Worm (Caenorhabditis elegans) whole organism, late embryonic: ENCODE results near the gene T16G12.12.

Experiments
- C08G9.2 ChIP-seq: sonication (generic microtip); optimal IDR thresholded peaks from 2 replicates; lab custom pipeline; 2016; ENCODE audit warnings: mild to moderate bottlenecking, missing genetic modification characterization, moderate library complexity, missing compliant biosample characterization
- C38D4.7 ChIP-seq: fragments of 200-800 bp; sonication (Bioruptor generic); optimal IDR thresholded peaks from 2 replicates; lab custom pipeline; 2018; ENCODE audit warnings: mild to moderate bottlenecking, missing genetic modification characterization, moderate library complexity, missing compliant biosample characterization
- F13H6.1 ChIP-seq: sonication (generic microtip); optimal IDR thresholded peaks from 2 replicates; lab custom pipeline; 2016; ENCODE audit warnings: missing genetic modification characterization, missing compliant biosample characterization
- K02D7.2 ChIP-seq: sonication (generic microtip); optimal IDR thresholded peaks from 2 replicates; lab custom pipeline; 2017; ENCODE audit warnings: mild to moderate bottlenecking, missing genetic modification characterization, missing compliant biosample characterization
- K09A11.1 ChIP-seq: sonication (generic microtip); optimal IDR thresholded peaks from 2 replicates; lab custom pipeline; 2017; ENCODE audit warnings: antibody characterized with exemption, mild to moderate bottlenecking, missing genetic modification characterization, missing compliant biosample characterization; ENCODE audit not compliant: insufficient read depth
- ama-1 ChIP-seq: fragments of 150-350 bp; optimal IDR thresholded peaks from 2 replicates; lab custom pipeline; 2014
- ceh-18 ChIP-seq: sonication (generic microtip); optimal IDR thresholded peaks from 2 replicates; lab custom pipeline; 2016; ENCODE audit warnings: missing genetic modification characterization, missing compliant biosample characterization
- ceh-24 ChIP-seq: sonication (generic microtip); optimal IDR thresholded peaks from 2 replicates; lab custom pipeline; 2016; ENCODE audit warnings: mild to moderate bottlenecking, missing genetic modification characterization, missing compliant biosample characterization
- ceh-30 ChIP-seq: fragments of 150-350 bp; optimal IDR thresholded peaks from 2 replicates; lab custom pipeline; 2014; ENCODE audit warnings: missing biosample characterization, missing genetic modification characterization
- ceh-31 ChIP-seq: sonication (generic microtip); optimal IDR thresholded peaks from 2 replicates; lab custom pipeline; 2016; ENCODE audit warnings: missing genetic modification characterization, missing compliant biosample characterization
- ceh-34 ChIP-seq: sonication (generic microtip); optimal IDR thresholded peaks from 2 replicates; lab custom pipeline; 2016; ENCODE audit warnings: mild to moderate bottlenecking, missing genetic modification characterization, missing compliant biosample characterization
- ceh-45 ChIP-seq: fragments of 200-800 bp; sonication (Bioruptor generic); IDR thresholded peaks from 2 replicates; pipeline ENCODE4 v1.3.6; 2022; ENCODE audit warnings: missing genetic modification reagents, missing genetic modification characterization, missing compliant biosample characterization
- ceh-9 ChIP-seq: sonication (generic microtip); optimal IDR thresholded peaks from 2 replicates; lab custom pipeline; 2016; ENCODE audit warnings: mild to moderate bottlenecking, missing genetic modification characterization, inconsistent platforms, missing compliant biosample characterization
- che-1 ChIP-seq: sonication (generic microtip); optimal IDR thresholded peaks from 2 replicates; lab custom pipeline; 2016; ENCODE audit warnings: mild to moderate bottlenecking, missing genetic modification characterization, missing compliant biosample characterization
- dmd-4 ChIP-seq: sonication (generic microtip); optimal IDR thresholded peaks from 2 replicates; lab custom pipeline; 2016; ENCODE audit warnings: borderline replicate concordance, missing genetic modification characterization, missing compliant biosample characterization
- dve-1 ChIP-seq: sonication (generic microtip); optimal IDR thresholded peaks from 2 replicates; lab custom pipeline; 2017; ENCODE audit warnings: antibody characterized with exemption, mild to moderate bottlenecking, missing genetic modification characterization, missing compliant biosample characterization
- elt-2 ChIP-seq: sonication (generic microtip); optimal IDR thresholded peaks from 2 replicates; lab custom pipeline; 2016; ENCODE audit warnings: missing genetic modification reagents, missing genetic modification characterization, missing compliant biosample characterization
- fkh-10 ChIP-seq: fragments of 150-350 bp; optimal IDR thresholded peaks from 2 replicates; lab custom pipeline; 2014; ENCODE audit warnings: missing biosample characterization, missing genetic modification reagents, missing genetic modification characterization
- fkh-6 ChIP-seq: sonication (generic microtip); optimal IDR thresholded peaks from 2 replicates; lab custom pipeline; 2016; ENCODE audit warnings: missing genetic modification characterization, missing compliant biosample characterization
- gmeb-2 ChIP-seq: sonication (generic microtip); optimal IDR thresholded peaks from 2 replicates; lab custom pipeline; 2016; ENCODE audit warnings: missing genetic modification characterization, inconsistent platforms, missing compliant biosample characterization
- hlh-30 ChIP-seq: sonication (generic microtip); optimal IDR thresholded peaks from 2 replicates; lab custom pipeline; 2017; ENCODE audit warnings: antibody characterized with exemption, missing genetic modification characterization, missing compliant biosample characterization; ENCODE audit not compliant: insufficient read depth
- lin-11 ChIP-seq: fragments of 200-800 bp; sonication (Bioruptor generic); optimal IDR thresholded peaks from 2 replicates; lab custom pipeline; 2018; ENCODE audit warnings: mild to moderate bottlenecking, missing genetic modification characterization, missing compliant biosample characterization
- nfya-1 ChIP-seq: sonication (generic microtip); optimal IDR thresholded peaks from 2 replicates; lab custom pipeline; 2017; ENCODE audit warnings: missing genetic modification characterization, mild to moderate bottlenecking, missing compliant biosample characterization, antibody characterized with exemption, moderate library complexity
- nhr-11 ChIP-seq: fragments of 150-350 bp; optimal IDR thresholded peaks from 2 replicates; lab custom pipeline; 2014; ENCODE audit warnings: missing biosample characterization, missing genetic modification characterization
- nhr-232 ChIP-seq: sonication (generic microtip); optimal IDR thresholded peaks from 2 replicates; lab custom pipeline; 2016; ENCODE audit warnings: missing genetic modification characterization, missing compliant biosample characterization
- npax-4 ChIP-seq: sonication (generic microtip); optimal IDR thresholded peaks from 2 replicates; lab custom pipeline; 2016; ENCODE audit warnings: missing genetic modification characterization, missing compliant biosample characterization
- pag-3 ChIP-seq: sonication (generic microtip); optimal IDR thresholded peaks from 2 replicates; lab custom pipeline; 2016; ENCODE audit warnings: missing compliant biosample characterization, missing genetic modification characterization, borderline replicate concordance
- pat-9 ChIP-seq: fragments of 200-800 bp; sonication (Bioruptor generic); optimal IDR thresholded peaks from 2 replicates; lab custom pipeline; 2018; ENCODE audit warnings: mild to moderate bottlenecking, missing genetic modification characterization, moderate library complexity, missing compliant biosample characterization
- pax-1 ChIP-seq: fragments of 150-350 bp; optimal IDR thresholded peaks from 2 replicates; lab custom pipeline; 2014; ENCODE audit warnings: missing biosample characterization, missing genetic modification characterization
- pha-4 ChIP-seq: fragments of 150-350 bp; optimal IDR thresholded peaks from 2 replicates; lab custom pipeline; 2018; ENCODE audit warnings: missing biosample characterization, missing genetic modification reagents, missing genetic modification characterization
- pqm-1 ChIP-seq: sonication (generic microtip); optimal IDR thresholded peaks from 2 replicates; lab custom pipeline; 2016; ENCODE audit warnings: missing genetic modification characterization, missing compliant biosample characterization
- sox-2 ChIP-seq: fragments of 200-800 bp; sonication (Bioruptor generic); IDR thresholded peaks from 2 replicates; pipeline ENCODE4 v1.3.6; 2022; ENCODE audit warnings: missing genetic modification reagents, missing genetic modification characterization, missing compliant biosample characterization
- sox-4 ChIP-seq: sonication (generic microtip); optimal IDR thresholded peaks from 2 replicates; lab custom pipeline; 2017; ENCODE audit warnings: mild to moderate bottlenecking, missing genetic modification characterization, inconsistent platforms, missing compliant biosample characterization
- syd-9 ChIP-seq: sonication (generic microtip); optimal IDR thresholded peaks from 2 replicates; lab custom pipeline; 2016; ENCODE audit warnings: mild to moderate bottlenecking, missing genetic modification characterization, moderate library complexity, missing compliant biosample characterization
- tbx-2 ChIP-seq: sonication (generic microtip); optimal IDR thresholded peaks from 2 replicates; lab custom pipeline; 2016; ENCODE audit warnings: missing genetic modification characterization, missing compliant biosample characterization
- tbx-7 ChIP-seq: sonication (generic microtip); optimal IDR thresholded peaks from 2 replicates; lab custom pipeline; 2016; ENCODE audit warnings: missing genotype, missing genetic modification characterization, missing compliant biosample characterization
- ttx-3 ChIP-seq: sonication (generic microtip); optimal IDR thresholded peaks from 2 replicates; lab custom pipeline; 2016; ENCODE audit warnings: missing genetic modification reagents, missing genetic modification characterization, missing compliant biosample characterization
- unc-42 ChIP-seq: sonication (generic microtip); optimal IDR thresholded peaks from 2 replicates; lab custom pipeline; 2016; ENCODE audit warnings: missing genotype, missing genetic modification characterization, missing compliant biosample characterization
- unc-55 ChIP-seq: sonication (generic microtip); optimal IDR thresholded peaks from 2 replicates; lab custom pipeline; 2017; ENCODE audit warnings: missing biosample characterization, missing genetic modification reagents, missing genetic modification characterization
- unc-86 ChIP-seq: sonication (generic microtip); optimal IDR thresholded peaks from 2 replicates; lab custom pipeline; 2016; ENCODE audit warnings: missing genetic modification characterization, missing compliant biosample characterization

T16G12.12 gene

ce11 chrIII:10030549-10030948, 22.9 kb upstream of the T16G12.12 start, which contains the start of gene M04D8.4:
M04D8.4 (minus strand) TSS chrIII:10030649.
- no peak for TF ChIP-seq unc-42 (tag; lab: Kevin White, UChicago)

DNA sequence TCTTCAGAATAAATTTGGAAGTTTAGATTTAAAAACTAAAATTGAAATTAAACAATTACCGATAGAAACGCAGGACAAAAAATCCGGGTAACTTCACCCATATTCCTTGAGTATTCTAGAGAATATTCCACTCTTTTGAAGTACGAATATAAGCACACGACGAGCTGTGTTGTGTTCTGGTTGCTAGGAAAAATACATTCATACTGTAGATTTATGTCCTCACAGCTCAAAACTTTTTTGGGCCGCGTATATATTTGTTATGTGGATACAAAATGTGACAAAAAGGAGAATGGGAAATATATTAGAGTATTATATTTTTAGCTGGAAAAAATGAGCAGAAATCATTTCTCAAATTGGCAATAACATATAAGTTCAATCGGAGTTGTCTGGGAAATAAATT, 20.2 kb upstream of the T16G12.12 start, which contains the start of gene M04D8.5:
Gene M04D8.5, minus strand, starts transcription at position 101 of the 400 bp plus-strand sequence.
- TF ChIP-seq pha-4 (no peak), unc-42 (tag; lab: Kevin White, UChicago) (no peak), ceh-31 (tag; lab: Kevin White, UChicago) (no peak), gmeb-2 (tag; lab: Kevin White, UChicago) (no peak), pag-3 (tag; lab: Kevin White, UChicago) (no peak), ceh-34 (no peak), lin-11 (tag; lab: Kevin White, UChicago) (no peak), F13H6.1 (tag; lab: Kevin White, UChicago) (no peak), dmd-4 (tag; lab: Kevin White, UChicago) (no peak), C08G9.2 (tag; lab: Kevin White, UChicago) (no peak), tbx-2 (no peak), C38D4.7 (GFP tag; lab: Kevin White, UChicago) (no peak), fkh-10 (GFP tag; lab: Kevin White, UChicago) (no peak), npax-4 (tag; lab: Kevin White, UChicago) (no peak), nhr-11 (tag; lab: Kevin White, UChicago) (no peak), nhr-232 (tag; lab: Kevin White, UChicago) (no peak)

DNA sequence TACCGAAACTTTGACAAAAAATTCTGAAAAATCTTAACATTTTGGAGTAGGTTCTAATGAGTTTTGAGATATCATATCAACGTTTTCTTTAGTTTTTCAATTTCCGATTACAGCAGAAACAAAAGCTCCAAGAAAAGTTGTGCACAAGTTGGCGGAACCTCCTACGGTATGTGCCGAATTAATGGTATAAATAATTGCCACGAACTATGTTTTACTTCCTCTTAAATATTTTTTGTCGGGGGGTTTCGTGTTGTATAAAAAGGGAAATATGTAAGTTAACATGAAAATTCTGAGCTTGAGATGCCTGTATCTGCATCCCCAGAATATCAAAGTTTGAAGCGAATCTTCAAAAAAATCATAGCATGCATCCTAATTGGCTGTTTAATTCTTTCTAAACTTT, 19.5 kb upstream of the T16G12.12 start, which contains the start of gene M04D8.8:
Gene M04D8.8, plus strand, starts transcription at position 301 of the 400 bp plus-strand sequence.
- TF ChIP-seq nfya-1 (tag; lab: Kevin White, UChicago) (no peak), nhr-11 (tag; lab: Kevin White, UChicago) (no peak)
- TF ChIP-seq, all 69 proteins: peak for 0

ce11 chrIII:10035783-10036182, 17.6 kb upstream of the T16G12.12 start, which contains the start of gene xbx-3:
xbx-3 (plus strand) TSS chrIII:10035945.
- TF ChIP-seq syd-9 (tag; lab: Kevin White, UChicago) (no peak), ttx-3 (no peak), ceh-30 (no peak), F13H6.1 (tag; lab: Kevin White, UChicago) (no peak), ceh-24 (tag; lab: Kevin White, UChicago) (no peak), ama-1 (lab: Kevin White, UChicago) (no peak), C38D4.7 (GFP tag; lab: Kevin White, UChicago) (no peak), ceh-18 (tag; lab: Kevin White, UChicago) (no peak), lin-11 (tag; lab: Kevin White, UChicago) (no peak), dve-1 (no peak), ceh-34 (no peak), sox-4 (tag; lab: Kevin White, UChicago) (no peak), fkh-10 (GFP tag; lab: Kevin White, UChicago) (no peak), pat-9 (tag; lab: Kevin White, UChicago) (no peak)

DNA sequence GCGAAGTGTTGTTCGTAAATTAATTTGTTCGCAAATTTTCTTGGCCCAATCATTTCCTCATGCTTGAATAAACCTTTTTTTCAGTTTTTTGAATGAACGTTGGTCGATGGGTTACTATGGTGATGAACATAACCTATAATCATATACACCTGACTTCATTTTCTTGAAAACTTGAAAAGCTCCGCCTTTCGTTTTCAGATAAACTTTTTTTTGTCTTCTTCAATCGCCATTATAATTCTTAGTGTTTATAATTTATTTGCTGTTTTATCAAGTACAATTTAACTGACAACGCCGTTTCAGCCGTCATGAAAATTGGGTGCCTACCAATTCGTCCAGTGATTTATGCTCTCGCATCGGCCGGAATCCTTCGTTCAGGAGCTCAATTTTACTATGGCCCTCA, 16.3 kb upstream of the T16G12.12 start, which contains the start of gene M04D8.7:
Gene M04D8.7, plus strand, starts transcription at position 301 of the 400 bp plus-strand sequence.
- TF ChIP-seq unc-86, result no peak
- TF ChIP-seq unc-55 (GFP tag; lab: Kevin White, UChicago), result no peak
- no peak for TF ChIP-seq nhr-232 (tag; lab: Kevin White, UChicago)
- no peak for TF ChIP-seq tbx-7 (tag; lab: Kevin White, UChicago)
- no peak for TF ChIP-seq ceh-45 (GFP tag; lab: Robert Waterston, UW)
- TF ChIP-seq K02D7.2 (tag; lab: Kevin White, UChicago), result no peak
- no peak for TF ChIP-seq dve-1
- no peak for TF ChIP-seq pax-1 (tag; lab: Kevin White, UChicago)
- no peak for TF ChIP-seq C38D4.7 (GFP tag; lab: Kevin White, UChicago)
- no peak for TF ChIP-seq fkh-6 (tag; lab: Kevin White, UChicago)
- no peak for TF ChIP-seq ceh-31 (tag; lab: Kevin White, UChicago)
- no peak for TF ChIP-seq ceh-9 (tag; lab: Kevin White, UChicago)
- no peak for TF ChIP-seq che-1 (tag; lab: Kevin White, UChicago)
- TF ChIP-seq pqm-1 (tag; lab: Kevin White, UChicago), result no peak
- TF ChIP-seq sox-2 (GFP tag; lab: Robert Waterston, UW), result no peak
- TF ChIP-seq npax-4 (tag; lab: Kevin White, UChicago), result no peak
- no peak for TF ChIP-seq elt-2 (tag; lab: Kevin White, UChicago)
- no peak for TF ChIP-seq hlh-30 (tag; lab: Kevin White, UChicago)
- TF ChIP-seq K09A11.1, result no peak
